Fruit fly (Drosophila melanogaster) whole organism, larva: ENCODE data around the gene AsnRS.
A peak's percentile ranks its signal among the peaks of the same experiment; 100 is the strongest.

Experiments
- noc ChIP-seq: fragments of 200-800 bp; sonication (Bioruptor generic); optimal IDR thresholded peaks from 3 replicates; lab custom pipeline; 2019; ENCODE audit warnings: missing biosample characterization, mild to moderate bottlenecking, missing genetic modification characterization, moderate library complexity

Gene AsnRS

dm6 chr2L:19131905-19132402, at the start of gene AsnRS, which contains the start of gene DCTN6-p27:
Gene AsnRS (minus strand): TSS chr2L:19131954.
Gene DCTN6-p27 (plus strand): TSS chr2L:19132323.
- TF ChIP-seq noc: peak; percentile 76

dm6 chr2L:19181153-19181892, 49.6 kb upstream of the AsnRS start, which contains the start of gene CG17568:
Gene CG17568 (minus strand): TSS chr2L:19181702.
- no peak for TF ChIP-seq noc

- no peak for TF ChIP-seq noc
Measured at dm6 chr2L:19168095-19168697, 36.4 kb upstream of the AsnRS start.

- TF ChIP-seq noc: no peak
Measured at dm6 chr2L:19167135-19167681, 35.5 kb upstream of the AsnRS start.

- no peak for TF ChIP-seq noc
Measured at dm6 chr2L:19165998-19166397, 34.2 kb upstream of the AsnRS start.

dm6 chr2L:19164933-19165813, 33.4 kb upstream of the AsnRS start:
- TF ChIP-seq noc: peak; percentile 83

dm6 chr2L:19163975-19164371, 32.2 kb upstream of the AsnRS start:
- no peak for TF ChIP-seq noc

dm6 chr2L:19163143-19163974, 31.6 kb upstream of the AsnRS start:
- no peak for TF ChIP-seq noc

dm6 chr2L:19162330-19163100, 30.8 kb upstream of the AsnRS start:
- TF ChIP-seq noc: no peak

- TF ChIP-seq noc: no peak
Measured at dm6 chr2L:19161307-19161999, 29.7 kb upstream of the AsnRS start.

- TF ChIP-seq noc: no peak
Measured at dm6 chr2L:19159552-19160406, 28.0 kb upstream of the AsnRS start.

dm6 chr2L:19158679-19159551, 27.2 kb upstream of the AsnRS start:
- peak; percentile 23 for TF ChIP-seq noc
